Worm (Caenorhabditis elegans) whole organism, midembryonic: ENCODE results near the gene F27E5.3.

Experiments
- T22C8.4 ChIP-seq: fragments of 200-800 bp; sonication (Bioruptor generic); IDR thresholded peaks from 2 replicates; pipeline ENCODE4 v1.3.6; 2022; ENCODE audit warnings: missing genetic modification characterization, missing compliant biosample characterization
- cog-1 ChIP-seq: sonication (generic microtip); optimal IDR thresholded peaks from 2 replicates; lab custom pipeline; 2016; ENCODE audit warnings: missing genetic modification characterization, missing compliant biosample characterization
- flt-1 ChIP-seq: fragments of 200-800 bp; sonication (Bioruptor generic); IDR thresholded peaks from 2 replicates; pipeline ENCODE4 v1.3.6; 2022; ENCODE audit warnings: missing genetic modification characterization, missing compliant biosample characterization
- klf-2 ChIP-seq: fragments of 200-800 bp; sonication (Bioruptor generic); conservative IDR thresholded peaks from 2 replicates; pipeline ENCODE4 v1.3.6; 2022; ENCODE audit warnings: missing genetic modification reagents, missing genetic modification characterization, missing compliant biosample characterization
- med-1 ChIP-seq: sonication (generic microtip); optimal IDR thresholded peaks from 2 replicates; lab custom pipeline; 2017; ENCODE audit warnings: missing genetic modification characterization, mild to moderate bottlenecking, missing compliant biosample characterization, antibody characterized with exemption, missing genetic modification reagents; ENCODE audit not compliant: insufficient read depth
- ref-1 ChIP-seq: fragments of 200-800 bp; sonication (Bioruptor generic); conservative IDR thresholded peaks from 2 replicates; pipeline ENCODE4 v1.3.6; 2022; ENCODE audit warnings: missing genetic modification reagents, missing genetic modification characterization, missing compliant biosample characterization
- tab-1 ChIP-seq: fragments of 200-800 bp; sonication (Bioruptor generic); IDR thresholded peaks from 2 replicates; pipeline ENCODE4 v1.3.6; 2022; ENCODE audit warnings: missing genetic modification characterization, missing compliant biosample characterization
- ztf-23 ChIP-seq: fragments of 200-800 bp; sonication (Bioruptor generic); IDR thresholded peaks from 2 replicates; pipeline ENCODE4 v1.3.6; 2022; ENCODE audit warnings: missing genetic modification reagents, missing genetic modification characterization, missing compliant biosample characterization
- ztf-29 ChIP-seq: fragments of 200-800 bp; sonication (Bioruptor generic); IDR thresholded peaks from 2 replicates; pipeline ENCODE4 v1.3.6; 2022; ENCODE audit warnings: missing genetic modification reagents, missing genetic modification characterization, missing compliant biosample characterization

F27E5.3 gene

DNA sequence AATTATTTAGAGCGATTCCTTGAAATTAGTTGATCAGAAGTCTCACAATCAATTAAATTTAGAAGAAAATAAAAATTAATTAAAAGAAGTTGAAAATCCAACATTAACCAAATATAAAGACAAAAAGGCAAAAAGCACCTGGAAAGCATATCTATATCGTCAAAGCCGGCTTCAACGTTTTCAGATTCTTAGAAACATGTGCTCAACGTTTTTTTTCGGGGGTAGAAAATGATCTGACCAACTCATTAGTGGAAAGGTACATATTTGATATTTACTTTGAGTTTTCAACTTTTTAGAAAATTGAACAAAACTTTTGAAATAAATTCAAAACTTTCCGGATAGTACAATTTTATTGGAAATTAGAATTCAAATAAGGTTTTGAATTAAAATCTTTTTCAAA lies 11.2 kb downstream of the F27E5.3 start:
- no peak for TF ChIP-seq ztf-23
- TF ChIP-seq T22C8.4 (GFP tag; lab: Robert Waterston, UW), result no peak
- TF ChIP-seq med-1 (GFP tag; lab: Kevin White, UChicago), result no peak
- TF ChIP-seq ztf-29, result no peak
- TF ChIP-seq ref-1 (GFP tag; lab: Robert Waterston, UW), result no peak
- TF ChIP-seq cog-1 (tag; lab: Kevin White, UChicago), result no peak
- no peak for TF ChIP-seq klf-2 (GFP tag; lab: Robert Waterston, UW)
- no peak for TF ChIP-seq tab-1 (GFP tag; lab: Robert Waterston, UW)
- TF ChIP-seq flt-1, result no peak

DNA sequence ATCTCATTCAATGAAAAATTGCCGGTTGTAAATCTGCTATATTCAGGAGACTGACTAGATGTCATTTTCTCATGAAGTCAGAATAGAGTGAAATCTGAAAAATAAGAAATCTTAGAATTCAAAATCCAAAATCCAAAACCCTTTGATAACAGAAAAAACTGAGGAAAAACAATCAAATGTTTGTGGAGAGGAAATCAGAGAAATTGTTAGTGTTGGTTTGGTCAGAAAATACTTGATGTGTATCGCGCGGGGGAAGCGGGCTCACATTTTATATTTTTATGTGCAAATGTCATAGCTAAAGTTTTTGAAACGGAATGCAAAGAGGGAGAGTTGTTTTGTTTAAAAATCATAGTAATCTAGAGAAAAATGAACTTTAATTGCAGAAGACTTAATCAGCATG lies 12.2 kb downstream of the F27E5.3 start, which contains the start of gene F27E5.5:
Gene F27E5.5 (minus strand): TSS at position 101 of the 400 bp plus-strand sequence.
- TF ChIP-seq flt-1, result no peak

ce11 chrII:10127389-10127788 lies 16.6 kb downstream of the F27E5.3 start, which contains the start of gene F27E5.8:
Gene F27E5.8 (minus strand): TSS chrII:10127489.
- TF ChIP-seq ztf-29 (no peak), flt-1 (no peak)

ce11 chrII:10122465-10122864 lies 21.5 kb downstream of the F27E5.3 start, which contains the start of gene F27E5.7:
Gene F27E5.7 (plus strand): TSS chrII:10122765.
- TF ChIP-seq med-1 (GFP tag; lab: Kevin White, UChicago) (no peak), T22C8.4 (GFP tag; lab: Robert Waterston, UW) (no peak), ztf-23 (no peak), ztf-29 (no peak), klf-2 (GFP tag; lab: Robert Waterston, UW) (no peak), tab-1 (GFP tag; lab: Robert Waterston, UW) (no peak), cog-1 (tag; lab: Kevin White, UChicago) (no peak), flt-1 (no peak)

ce11 chrII:10121725-10122124 lies 22.3 kb downstream of the F27E5.3 start, which contains the start of gene lov-1:
Gene lov-1 (minus strand): TSS chrII:10121825.
- no peak for TF ChIP-seq ztf-29
- TF ChIP-seq med-1 (GFP tag; lab: Kevin White, UChicago), result no peak
- no peak for TF ChIP-seq tab-1 (GFP tag; lab: Robert Waterston, UW)
- no peak for TF ChIP-seq ref-1 (GFP tag; lab: Robert Waterston, UW)
- TF ChIP-seq T22C8.4 (GFP tag; lab: Robert Waterston, UW), result no peak
- no peak for TF ChIP-seq cog-1 (tag; lab: Kevin White, UChicago)
- no peak for TF ChIP-seq flt-1
- TF ChIP-seq ztf-23, result no peak
- TF ChIP-seq klf-2 (GFP tag; lab: Robert Waterston, UW), result no peak

- no peak for TF ChIP-seq cog-1 (tag; lab: Kevin White, UChicago)
- no peak for TF ChIP-seq med-1 (GFP tag; lab: Kevin White, UChicago)
- TF ChIP-seq ztf-29, result no peak
- TF ChIP-seq klf-2 (GFP tag; lab: Robert Waterston, UW), result no peak
- no peak for TF ChIP-seq tab-1 (GFP tag; lab: Robert Waterston, UW)
- no peak for TF ChIP-seq flt-1
- no peak for TF ChIP-seq T22C8.4 (GFP tag; lab: Robert Waterston, UW)
- TF ChIP-seq ref-1 (GFP tag; lab: Robert Waterston, UW), result no peak
Measured at ce11 chrII:10116690-10117089, 27.3 kb downstream of the F27E5.3 start.

DNA sequence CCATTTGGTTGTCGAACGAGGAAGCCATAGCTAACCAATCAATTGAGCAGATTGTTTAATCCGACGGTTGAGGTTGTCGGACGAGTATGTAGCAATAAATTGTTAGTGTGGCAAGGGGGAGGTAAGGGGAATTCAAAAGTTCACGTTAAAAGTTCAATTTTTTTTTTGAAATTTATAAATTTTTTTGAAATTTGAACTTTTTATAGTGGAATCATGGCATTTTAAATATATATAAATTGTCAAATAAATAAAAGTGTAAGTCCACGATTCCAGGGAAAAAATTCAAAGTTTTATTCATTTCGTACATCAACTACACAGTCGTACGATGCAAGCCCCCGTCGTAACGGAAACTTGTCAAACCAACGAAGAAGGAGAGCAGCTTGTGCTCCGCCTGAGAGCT lies 35.6 kb downstream of the F27E5.3 start, which contains the start of the genes ZK945.7 and ZK945.8:
Gene ZK945.7 (minus strand): TSS at position 101 of the 400 bp plus-strand sequence.
Gene ZK945.8 (plus strand): TSS at position 275 of the 400 bp plus-strand sequence.
- TF ChIP-seq cog-1 (tag; lab: Kevin White, UChicago) (no peak), klf-2 (GFP tag; lab: Robert Waterston, UW) (no peak)

ce11 chrII:10106870-10107269 lies 37.1 kb downstream of the F27E5.3 start, which contains the start of gene ZK945.6:
Gene ZK945.6 (minus strand): TSS chrII:10106970.
- TF ChIP-seq ztf-29, result no peak
- no peak for TF ChIP-seq ztf-23
- no peak for TF ChIP-seq cog-1 (tag; lab: Kevin White, UChicago)
- TF ChIP-seq ref-1 (GFP tag; lab: Robert Waterston, UW), result no peak

DNA sequence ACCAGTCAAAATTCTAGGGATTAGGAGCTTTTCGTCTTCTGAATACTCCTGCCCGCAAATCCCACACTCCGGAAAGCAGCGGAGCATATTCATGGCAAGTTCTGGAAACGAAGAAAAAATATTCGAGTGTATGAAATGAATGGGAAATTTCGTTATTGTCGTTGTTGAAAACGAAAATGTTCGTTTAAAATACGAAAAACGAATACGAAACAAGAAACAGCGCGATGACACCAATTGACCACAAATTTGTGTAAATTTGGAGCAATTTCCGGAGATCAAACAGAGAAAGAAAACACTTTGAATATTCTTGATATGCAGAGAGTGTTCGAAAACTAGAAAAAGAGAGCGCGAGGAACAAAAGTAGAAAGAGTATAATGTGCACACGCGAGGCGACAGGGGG lies 38.4 kb downstream of the F27E5.3 start, which contains the start of gene ZK945.4:
Gene ZK945.4 (minus strand): TSS at position 101 of the 400 bp plus-strand sequence.
- TF ChIP-seq T22C8.4 (GFP tag; lab: Robert Waterston, UW), result no peak
- no peak for TF ChIP-seq ref-1 (GFP tag; lab: Robert Waterston, UW)
- TF ChIP-seq klf-2 (GFP tag; lab: Robert Waterston, UW), result no peak
- TF ChIP-seq ztf-23, result no peak
- TF ChIP-seq med-1 (GFP tag; lab: Kevin White, UChicago), result no peak
- no peak for TF ChIP-seq flt-1
- TF ChIP-seq ztf-29, result no peak
- TF ChIP-seq cog-1 (tag; lab: Kevin White, UChicago), result no peak
- TF ChIP-seq tab-1 (GFP tag; lab: Robert Waterston, UW), result no peak

ce11 chrII:10103212-10103611 lies 40.8 kb downstream of the F27E5.3 start:
- TF ChIP-seq cog-1 (tag; lab: Kevin White, UChicago), result no peak
- no peak for TF ChIP-seq ref-1 (GFP tag; lab: Robert Waterston, UW)

DNA sequence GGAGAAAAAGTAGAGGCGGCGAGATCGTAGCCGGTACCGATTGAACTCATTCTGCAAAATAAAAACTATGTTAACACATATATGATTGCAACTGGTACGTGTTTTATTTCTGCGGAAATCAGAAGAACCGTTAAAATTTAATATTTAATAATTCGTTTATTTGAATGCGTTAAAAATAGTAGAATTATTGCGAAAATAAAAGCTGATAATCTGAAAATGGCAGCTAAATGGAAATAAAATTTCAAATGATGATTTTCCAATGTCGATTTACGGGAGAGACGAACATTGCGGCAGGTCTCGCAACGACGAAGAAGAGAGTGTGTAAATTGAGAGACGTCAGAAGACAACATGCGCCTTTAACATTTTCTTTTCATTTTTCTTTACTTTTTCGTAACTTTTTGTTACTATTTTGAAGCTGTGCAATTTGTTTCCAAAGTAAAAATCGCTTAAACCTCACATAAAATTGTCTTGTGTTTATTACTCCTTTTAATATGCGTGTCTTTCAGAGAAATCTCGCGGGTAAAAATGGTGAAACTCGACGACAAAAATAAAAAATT lies 44.1 kb downstream of the F27E5.3 start, which contains the start of the genes pas-7 and puf-12:
Gene pas-7 (minus strand): TSS at position 51 of the 557 bp plus-strand sequence.
Gene puf-12 (plus strand): TSS at position 507 of the 557 bp plus-strand sequence.
- TF ChIP-seq ztf-29, result no peak
- TF ChIP-seq flt-1, result no peak
- TF ChIP-seq ref-1 (GFP tag; lab: Robert Waterston, UW), result no peak
- TF ChIP-seq ztf-23, result no peak
